Fruit fly (Drosophila melanogaster): ENCODE measurements around the gene CG32026.

Gene CG32026

dm6 chr3L:8859936-8860335 is 23.7 kb downstream of the CG32026 start:
- TF ChIP-seq CG8478 (optimal IDR thresholded peaks at IDR 0.05): no peak
- TF ChIP-seq CTCF (optimal IDR thresholded peaks at IDR 0.05): no peak

dm6 chr3L:8860746-8861145 is 24.5 kb downstream of the CG32026 start:
- no peak for TF ChIP-seq CG8478 (optimal IDR thresholded peaks at IDR 0.05)
- TF ChIP-seq CTCF (optimal IDR thresholded peaks at IDR 0.05): no peak

- no peak for TF ChIP-seq CG8478 (optimal IDR thresholded peaks at IDR 0.05)
- TF ChIP-seq CTCF (optimal IDR thresholded peaks at IDR 0.05): no peak
These were observed 28.9 kb downstream of the CG32026 start for dm6 chr3L:8865185-8865584.

dm6 chr3L:8869326-8869725 is 33.1 kb downstream of the CG32026 start:
- TF ChIP-seq CTCF (optimal IDR thresholded peaks at IDR 0.05) (no peak), CG8478 (optimal IDR thresholded peaks at IDR 0.05) (no peak)

- TF ChIP-seq CTCF (optimal IDR thresholded peaks at IDR 0.05) (no peak), CG8478 (optimal IDR thresholded peaks at IDR 0.05) (no peak)
These were observed 34.3 kb downstream of the CG32026 start for dm6 chr3L:8870547-8870946.

dm6 chr3L:8871017-8871416 is 34.8 kb downstream of the CG32026 start:
- TF ChIP-seq CTCF (optimal IDR thresholded peaks at IDR 0.05) (no peak), CG8478 (optimal IDR thresholded peaks at IDR 0.05) (no peak)

- TF ChIP-seq CTCF (optimal IDR thresholded peaks at IDR 0.05): no peak
- no peak for TF ChIP-seq CG8478 (optimal IDR thresholded peaks at IDR 0.05)
These were observed 36.8 kb downstream of the CG32026 start for dm6 chr3L:8873053-8873452.

dm6 chr3L:8878388-8878787 is 42.1 kb downstream of the CG32026 start:
- TF ChIP-seq CTCF (optimal IDR thresholded peaks at IDR 0.05) (no peak), CG8478 (optimal IDR thresholded peaks at IDR 0.05) (no peak)

dm6 chr3L:8879465-8879864 is 43.2 kb downstream of the CG32026 start:
- TF ChIP-seq CTCF (optimal IDR thresholded peaks at IDR 0.05) (no peak), CG8478 (optimal IDR thresholded peaks at IDR 0.05) (no peak)

- TF ChIP-seq CG8478 (optimal IDR thresholded peaks at IDR 0.05) (no peak), CTCF (optimal IDR thresholded peaks at IDR 0.05) (no peak)
These were observed 45.6 kb downstream of the CG32026 start for dm6 chr3L:8881778-8882366.
